Fruit fly (Drosophila melanogaster): ENCODE measurements around the gene CG34148.

Gene CG34148

DNA sequence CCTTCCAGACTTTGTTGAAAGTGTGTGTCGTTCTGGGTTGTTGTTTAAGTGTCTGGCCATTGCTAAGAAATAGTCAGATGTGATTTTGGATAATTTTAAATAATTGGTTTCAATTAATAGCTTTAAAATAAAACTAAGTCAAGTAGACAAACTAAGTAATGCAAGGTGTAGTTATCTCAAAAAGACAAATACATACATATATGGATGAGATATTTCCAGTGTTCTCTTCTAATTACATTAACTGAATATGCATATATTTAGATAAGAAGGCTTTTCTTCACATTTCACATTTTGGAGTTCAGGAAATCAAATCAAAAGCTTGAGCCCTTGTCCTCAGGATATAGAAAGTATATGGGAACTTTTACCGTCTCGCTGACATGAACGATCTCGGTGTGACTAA, 850 bp downstream of the CG34148 start, which contains the start of gene P5CDh2:
Gene P5CDh2 (plus strand): TSS at position 301 of the 400 bp plus-strand sequence.
- TF ChIP-seq Blimp-1 (GFP tag; optimal IDR thresholded peaks at IDR 0.05): no peak
- no peak for TF ChIP-seq topi (GFP tag; optimal IDR thresholded peaks at IDR 0.05)
- TF ChIP-seq CG10669 (GFP tag; optimal IDR thresholded peaks at IDR 0.05): no peak
- no peak for TF ChIP-seq Gug (GFP tag; IDR thresholded peaks at IDR 0.05)
- TF ChIP-seq CG4318 (GFP tag; optimal IDR thresholded peaks at IDR 0.05): no peak
- TF ChIP-seq CG31627 (GFP tag; optimal IDR thresholded peaks at IDR 0.05): no peak
- no peak for TF ChIP-seq CG11294 (GFP tag; IDR thresholded peaks at IDR 0.05)
- TF ChIP-seq lz (GFP tag; optimal IDR thresholded peaks at IDR 0.05): no peak
- TF ChIP-seq svp (GFP tag): no peak
- no peak for TF ChIP-seq Hr39 (GFP tag; optimal IDR thresholded peaks at IDR 0.05)
- TF ChIP-seq dac (GFP tag; optimal IDR thresholded peaks at IDR 0.05): no peak
- no peak for TF ChIP-seq CG16779 (tag; optimal IDR thresholded peaks at IDR 0.05)
- TF ChIP-seq Met (GFP tag; optimal IDR thresholded peaks at IDR 0.05): no peak
- no peak for TF ChIP-seq vri (GFP tag; optimal IDR thresholded peaks at IDR 0.05)
- no peak for TF ChIP-seq Sox15 (GFP tag; optimal IDR thresholded peaks at IDR 0.05)
- TF ChIP-seq CG32006 (GFP tag; optimal IDR thresholded peaks at IDR 0.05): no peak

DNA sequence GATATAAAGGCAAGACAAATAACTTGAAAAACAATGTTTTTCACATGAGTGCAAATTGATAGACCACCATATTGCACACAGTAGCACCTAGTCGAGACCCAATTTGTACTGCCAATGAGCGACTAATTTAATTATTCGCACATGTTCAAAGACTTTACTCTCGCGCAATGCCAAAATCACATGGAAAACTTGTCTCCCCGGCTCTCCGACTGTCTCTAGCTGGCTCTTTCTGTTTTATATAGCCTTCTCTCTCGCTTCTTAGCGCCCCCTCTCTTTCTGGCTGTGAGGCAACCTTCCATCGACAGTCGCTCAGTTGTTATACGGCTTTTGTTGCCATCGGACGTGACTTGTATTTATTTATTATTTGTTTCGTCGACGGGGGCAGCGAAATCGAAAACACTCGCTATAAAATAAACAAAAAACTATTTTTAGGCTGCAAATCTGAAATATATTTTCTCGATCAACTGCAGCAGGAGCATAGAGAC, 3.5 kb downstream of the CG34148 start, which contains the start of gene CG6656:
Gene CG6656 (plus strand): TSS at position 312 of the 485 bp plus-strand sequence.
- TF ChIP-seq net (GFP tag; optimal IDR thresholded peaks at IDR 0.05) (peak; percentile 2), acj6 (GFP tag; optimal IDR thresholded peaks at IDR 0.05) (no peak), CG11902 (GFP tag; optimal IDR thresholded peaks at IDR 0.05) (no peak), CG11762 (GFP tag; optimal IDR thresholded peaks at IDR 0.05; ENCODE audit: insufficient read depth) (no peak), CG6808 (GFP tag; optimal IDR thresholded peaks at IDR 0.05) (no peak), CG6276 (GFP tag; optimal IDR thresholded peaks at IDR 0.05) (no peak), eg (GFP tag; IDR thresholded peaks at IDR 0.05) (no peak; the same call in 2 of the 3 replicates), Smox (GFP tag; optimal IDR thresholded peaks at IDR 0.05) (no peak), Eip78C (GFP tag) (peak; percentile 80), dac (GFP tag; optimal IDR thresholded peaks at IDR 0.05) (no peak), Lpt (GFP tag; optimal IDR thresholded peaks at IDR 0.05) (peak; percentile 76), lz (GFP tag; optimal IDR thresholded peaks at IDR 0.05) (no peak), esn (GFP tag; optimal IDR thresholded peaks at IDR 0.05) (peak; percentile 26), CG6854 (GFP tag; optimal IDR thresholded peaks at IDR 0.05) (peak; percentile 25), CG3032 (tag; optimal IDR thresholded peaks at IDR 0.05) (no peak), CG31627 (GFP tag; optimal IDR thresholded peaks at IDR 0.05) (no peak), fd85E (GFP tag; optimal IDR thresholded peaks at IDR 0.05) (peak; percentile 17), CG15336 (GFP tag; IDR thresholded peaks at IDR 0.05) (peak; percentile 64), Eip93F (GFP tag; optimal IDR thresholded peaks at IDR 0.05) (no peak), CG7368 (GFP tag; optimal IDR thresholded peaks at IDR 0.05) (no peak), Sox15 (GFP tag; optimal IDR thresholded peaks at IDR 0.05) (no peak), CG1621 (tag; optimal IDR thresholded peaks at IDR 0.05) (peak; percentile 80), CG16779 (tag; optimal IDR thresholded peaks at IDR 0.05) (peak; percentile 5), CG3919 (GFP tag; optimal IDR thresholded peaks at IDR 0.05) (peak; percentile 37), Ets96B (tag; optimal IDR thresholded peaks at IDR 0.05) (peak; percentile 19), vri (GFP tag; optimal IDR thresholded peaks at IDR 0.05) (peak; percentile 83), CG10631 (GFP tag; optimal IDR thresholded peaks at IDR 0.05) (no peak), topi (GFP tag; optimal IDR thresholded peaks at IDR 0.05) (no peak), svp (GFP tag) (peak; percentile 58), Gug (GFP tag; IDR thresholded peaks at IDR 0.05) (no peak), Sox14 (GFP tag; optimal IDR thresholded peaks at IDR 0.05) (peak; percentile 23), Blimp-1 (GFP tag; optimal IDR thresholded peaks at IDR 0.05) (no peak), pdm3 (GFP tag; optimal IDR thresholded peaks at IDR 0.05) (no peak), CG10669 (GFP tag; optimal IDR thresholded peaks at IDR 0.05) (peak; percentile 22), fd59A (GFP tag; optimal IDR thresholded peaks at IDR 0.05) (no peak), Sox102F (GFP tag; optimal IDR thresholded peaks at IDR 0.05) (no peak), Eip75B (GFP tag; optimal IDR thresholded peaks at IDR 0.05) (no peak), spab (GFP tag; optimal IDR thresholded peaks at IDR 0.05) (no peak), OdsH (GFP tag; optimal IDR thresholded peaks at IDR 0.05) (no peak), Met (GFP tag; optimal IDR thresholded peaks at IDR 0.05) (no peak), CG9139 (GFP tag; optimal IDR thresholded peaks at IDR 0.05) (peak; percentile 24), CG11294 (GFP tag; IDR thresholded peaks at IDR 0.05) (peak; percentile 33; the same call in 1 of the 2 replicates), CG34406 (GFP tag; optimal IDR thresholded peaks at IDR 0.05) (no peak), Hr38 (GFP tag; optimal IDR thresholded peaks at IDR 0.05) (no peak), dsx (GFP tag; optimal IDR thresholded peaks at IDR 0.05; ENCODE audit: poor library complexity, severe bottlenecking) (peak; percentile 87)
